Worm (Caenorhabditis elegans) whole organism, L4 larva: Measurements from ENCODE around the gene octr-1.

Experiments
- ama-1 ChIP-seq: fragments of 150-350 bp; optimal IDR thresholded peaks from 2 replicates; lab custom pipeline; 2014; ENCODE audit warnings: inconsistent platforms, mixed read lengths
- ceh-44 ChIP-seq: fragments of 200-800 bp; sonication (Bioruptor generic); IDR thresholded peaks from 2 replicates; pipeline ENCODE4 v1.3.6; 2022; ENCODE audit warnings: missing genetic modification reagents, missing genetic modification characterization, missing compliant biosample characterization
- fkh-10 ChIP-seq: fragments of 150-350 bp; optimal IDR thresholded peaks from 2 replicates; lab custom pipeline; 2014; ENCODE audit warnings: missing biosample characterization, missing genetic modification reagents, missing genetic modification characterization
- mdl-1 ChIP-seq, 2 experiments: fragments of 150-350 bp in 1 of 2; sonication (generic microtip) in 1 of 2; optimal IDR thresholded peaks; 2 replicates each; lab custom pipeline; 2014 to 2017; ENCODE audit warnings: missing biosample characterization in 2 of 2, missing genetic modification characterization in 2 of 2
- pha-4 ChIP-seq, 2 experiments: fragments of 150-350 bp in 1 of 2; fragments of 200-800 bp in 1 of 2; sonication (Bioruptor generic) in 1 of 2; IDR thresholded peaks in 1 of 2; optimal IDR thresholded peaks in 1 of 2; 2 replicates each; pipeline versions ENCODE4 v1.3.6 to Lab custom; 2014 to 2022; ENCODE audit warnings: missing genetic modification characterization in 2 of 2, missing genetic modification reagents in 2 of 2, missing biosample characterization in 1 of 2, missing compliant biosample characterization in 1 of 2

DNA sequence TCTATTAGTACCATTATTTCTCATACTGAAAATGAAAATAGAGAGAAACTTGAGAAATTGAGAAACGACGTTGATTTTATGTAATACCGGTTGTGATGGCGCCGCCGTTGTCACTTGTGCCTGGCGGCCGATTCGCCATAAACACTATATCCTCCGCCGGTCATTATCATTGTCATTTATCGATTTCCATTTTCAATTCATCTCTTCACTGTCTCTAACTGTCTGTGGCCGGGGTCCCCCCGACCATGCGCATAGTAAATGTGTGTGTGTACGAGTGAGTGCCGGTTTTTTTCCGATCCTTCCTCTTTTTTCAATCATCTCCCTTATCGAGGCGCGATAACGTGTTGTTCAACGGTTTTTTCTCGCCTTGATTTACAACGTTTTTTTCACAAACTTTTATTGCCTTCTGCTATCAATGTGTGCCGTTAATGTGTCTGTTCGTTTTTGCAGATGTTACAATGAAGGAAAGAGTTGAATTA is 7.7 kb downstream of the octr-1 start, which contains the start of gene F14D12.1:
- no peak for TF ChIP-seq ceh-44 (GFP tag; lab: Robert Waterston, UW)
- no peak for TF ChIP-seq fkh-10 (GFP tag; lab: Kevin White, UChicago)
- TF ChIP-seq ama-1 = no peak
- TF ChIP-seq pha-4 (GFP tag; IDR thresholded peaks at IDR 0.05; lab: Robert Waterston, UW) = no peak
- TF ChIP-seq pha-4 (tag; optimal IDR thresholded peaks at IDR 0.05; lab: Kevin White, UChicago) = no peak
- TF ChIP-seq mdl-1 (tag; optimal IDR thresholded peaks at IDR 0.05; lab: Kevin White, UChicago) = peak in 1 of 2 experiments; percentile 30
